Fruit fly (Drosophila melanogaster) whole organism, pupa: ENCODE data around the gene CG2260.

Source experiments
- CG14655 ChIP-seq: fragments of 200-800 bp; sonication (Bioruptor generic); optimal IDR thresholded peaks from 3 replicates; lab custom pipeline; 2017; ENCODE audit warnings: mild to moderate bottlenecking, missing biosample characterization, missing genetic modification reagents, missing genetic modification characterization
- CG34367 ChIP-seq: fragments of 200-800 bp; sonication (Bioruptor generic); optimal IDR thresholded peaks from 2 replicates; lab custom pipeline; 2018; ENCODE audit warnings: missing biosample characterization, mild to moderate bottlenecking, missing genetic modification characterization
- CG4496 ChIP-seq: fragments of 200-800 bp; sonication (Bioruptor generic); IDR thresholded peaks from 3 replicates; pipeline ENCODE4 v1.3.6; 2022; ENCODE audit warnings: missing biosample characterization, missing genetic modification characterization
- CG9948 ChIP-seq: fragments of 200-800 bp; sonication (Bioruptor generic); optimal IDR thresholded peaks from 2 replicates; lab custom pipeline; 2018; ENCODE audit warnings: missing biosample characterization, mild to moderate bottlenecking, missing genetic modification characterization, moderate library complexity
- EcR ChIP-seq: fragments of 200-800 bp; sonication (Bioruptor generic); optimal IDR thresholded peaks from 3 replicates; lab custom pipeline; 2019; ENCODE audit warnings: missing biosample characterization, missing genetic modification characterization, mild to moderate bottlenecking, moderate library complexity, missing genetic modification reagents
- Ets98B ChIP-seq: fragments of 200-800 bp; sonication (Bioruptor generic); IDR thresholded peaks from 2 replicates; pipeline ENCODE4 v1.3.6; 2022; ENCODE audit warnings: missing biosample characterization, missing genetic modification characterization

DNA sequence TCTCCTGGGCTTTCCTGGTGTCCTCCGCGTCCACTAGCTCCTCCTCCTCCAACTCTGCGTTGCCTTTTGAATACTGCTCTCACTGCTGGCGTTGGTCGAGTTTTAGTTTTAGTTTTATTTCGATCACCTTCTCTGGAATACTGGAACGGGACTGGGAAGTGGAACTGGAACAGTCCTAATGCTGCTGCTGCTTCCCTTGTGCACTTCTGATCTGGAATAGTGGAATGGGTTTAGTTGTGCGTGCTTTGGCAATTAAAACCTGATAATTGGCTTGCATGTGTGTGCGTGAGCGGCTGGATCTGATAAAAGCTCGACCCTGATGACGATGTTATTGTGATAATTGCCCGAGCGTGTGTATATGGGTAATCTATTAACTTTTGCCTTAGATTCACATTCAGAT, 19.8 kb upstream of the CG2260 start:
- TF ChIP-seq CG4496 (no peak), Ets98B (GFP tag; lab: Robert Waterston, UW) (no peak), CG9948 (tag; lab: Kevin White, UChicago) (no peak), EcR (no peak), CG34367 (tag; lab: Kevin White, UChicago) (no peak), CG14655 (GFP tag; lab: Kevin White, UChicago) (no peak)
